Fruit fly (Drosophila melanogaster) whole organism, pupa: ENCODE data around the gene Cyp4ac2.

ENCODE experiments used
- CG10348 ChIP-seq: fragments of 200-800 bp; sonication (Bioruptor generic); IDR thresholded peaks from 2 replicates; pipeline ENCODE4 v1.3.6; 2022; ENCODE audit warnings: missing biosample characterization, missing genetic modification characterization
- CG12605 ChIP-seq: fragments of 200-800 bp; sonication (Bioruptor generic); IDR thresholded peaks from 2 replicates; pipeline ENCODE4 v1.3.6; 2022; ENCODE audit warnings: missing biosample characterization, missing genetic modification characterization
- CG13204 ChIP-seq: fragments of 200-800 bp; sonication (Bioruptor generic); optimal IDR thresholded peaks from 2 replicates; lab custom pipeline; 2018; ENCODE audit warnings: missing biosample characterization, mild to moderate bottlenecking, missing genetic modification characterization, moderate library complexity
- CG14655 ChIP-seq: fragments of 200-800 bp; sonication (Bioruptor generic); optimal IDR thresholded peaks from 3 replicates; lab custom pipeline; 2017; ENCODE audit warnings: mild to moderate bottlenecking, missing biosample characterization, missing genetic modification reagents, missing genetic modification characterization
- CG15710 ChIP-seq: fragments of 200-800 bp; sonication (Bioruptor generic); optimal IDR thresholded peaks from 2 replicates; lab custom pipeline; 2018; ENCODE audit warnings: missing biosample characterization, mild to moderate bottlenecking, missing genetic modification characterization, moderate library complexity
- CG17806 ChIP-seq: fragments of 200-800 bp; sonication (Bioruptor generic); optimal IDR thresholded peaks from 2 replicates; lab custom pipeline; 2018; ENCODE audit warnings: missing biosample characterization, mild to moderate bottlenecking, missing genetic modification characterization, moderate library complexity
- CG32121 ChIP-seq: fragments of 200-800 bp; sonication (Bioruptor generic); IDR thresholded peaks from 2 replicates; pipeline ENCODE4 v1.3.6; 2022; ENCODE audit warnings: missing biosample characterization, missing genetic modification characterization
- CG34367 ChIP-seq: fragments of 200-800 bp; sonication (Bioruptor generic); optimal IDR thresholded peaks from 2 replicates; lab custom pipeline; 2018; ENCODE audit warnings: missing biosample characterization, mild to moderate bottlenecking, missing genetic modification characterization
- CG4496 ChIP-seq: fragments of 200-800 bp; sonication (Bioruptor generic); IDR thresholded peaks from 3 replicates; pipeline ENCODE4 v1.3.6; 2022; ENCODE audit warnings: missing biosample characterization, missing genetic modification characterization
- CG8159 ChIP-seq: fragments of 200-800 bp; sonication (Bioruptor generic); optimal IDR thresholded peaks from 3 replicates; lab custom pipeline; 2018; ENCODE audit warnings: missing biosample characterization, mild to moderate bottlenecking, missing genetic modification characterization, moderate library complexity
- CG8301 ChIP-seq: fragments of 200-800 bp; sonication (Bioruptor generic); optimal IDR thresholded peaks from 2 replicates; lab custom pipeline; 2018; ENCODE audit warnings: missing biosample characterization, mild to moderate bottlenecking, missing genetic modification characterization
- CG9948 ChIP-seq: fragments of 200-800 bp; sonication (Bioruptor generic); optimal IDR thresholded peaks from 2 replicates; lab custom pipeline; 2018; ENCODE audit warnings: missing biosample characterization, mild to moderate bottlenecking, missing genetic modification characterization, moderate library complexity
- D1 ChIP-seq: fragments of 200-800 bp; sonication (Bioruptor generic); optimal IDR thresholded peaks from 2 replicates; lab custom pipeline; 2018; ENCODE audit warnings: missing biosample characterization, mild to moderate bottlenecking, missing genetic modification characterization, moderate library complexity
- EcR ChIP-seq: fragments of 200-800 bp; sonication (Bioruptor generic); optimal IDR thresholded peaks from 3 replicates; lab custom pipeline; 2019; ENCODE audit warnings: missing biosample characterization, missing genetic modification characterization, mild to moderate bottlenecking, moderate library complexity, missing genetic modification reagents
- Ets98B ChIP-seq: fragments of 200-800 bp; sonication (Bioruptor generic); IDR thresholded peaks from 2 replicates; pipeline ENCODE4 v1.3.6; 2022; ENCODE audit warnings: missing biosample characterization, missing genetic modification characterization
- Pif1A ChIP-seq: fragments of 200-800 bp; sonication (Bioruptor generic); optimal IDR thresholded peaks from 3 replicates; lab custom pipeline; 2016; ENCODE audit warnings: missing biosample characterization, missing genetic modification characterization
- Pif1B ChIP-seq: fragments of 200-800 bp; sonication (Bioruptor generic); optimal IDR thresholded peaks from 3 replicates; lab custom pipeline; 2016; ENCODE audit warnings: missing biosample characterization, missing genetic modification characterization
- Snoo ChIP-seq: fragments of 200-800 bp; sonication (Bioruptor generic); optimal IDR thresholded peaks from 3 replicates; lab custom pipeline; 2017; ENCODE audit warnings: missing biosample characterization, mild to moderate bottlenecking, missing genetic modification characterization, inconsistent platforms
- fd96Ca ChIP-seq: fragments of 200-800 bp; sonication (Bioruptor generic); IDR thresholded peaks from 3 replicates; pipeline ENCODE4 v1.3.6; 2022; ENCODE audit warnings: missing biosample characterization, missing genetic modification characterization
- gl ChIP-seq: fragments of 200-800 bp; sonication (Bioruptor generic); optimal IDR thresholded peaks from 2 replicates; lab custom pipeline; 2018; ENCODE audit warnings: missing biosample characterization, mild to moderate bottlenecking, missing genetic modification characterization
- rn ChIP-seq: fragments of 200-800 bp; sonication (Bioruptor generic); IDR thresholded peaks from 2 replicates; pipeline ENCODE4 v1.3.6; 2022; ENCODE audit warnings: missing biosample characterization, missing genetic modification characterization

Gene Cyp4ac2

dm6 chr2L:5228581-5229077, 37.6 kb upstream of the Cyp4ac2 start:
- TF ChIP-seq rn (GFP tag; lab: Robert Waterston, UW) (no peak), CG12605 (GFP tag; lab: Robert Waterston, UW) (peak; percentile 34; the same call in 1 of the 2 replicates), fd96Ca (GFP tag; lab: Robert Waterston, UW) (peak; percentile 21; the same call in 1 of the 3 replicates), Ets98B (GFP tag; lab: Robert Waterston, UW) (peak; percentile 13; the same call in 1 of the 2 replicates)

- TF ChIP-seq CG4496 (GFP tag; lab: Robert Waterston, UW) (no peak), CG8301 (tag; lab: Kevin White, UChicago) (no peak), gl (tag; lab: Kevin White, UChicago) (no peak)
These were observed 37.0 kb upstream of the Cyp4ac2 start for dm6 chr2L:5229239-5229638.

- TF ChIP-seq CG34367 (no peak), gl (tag; lab: Kevin White, UChicago) (no peak)
These were observed 36.4 kb upstream of the Cyp4ac2 start for dm6 chr2L:5229735-5230347.

- no peak for TF ChIP-seq D1 (tag; lab: Kevin White, UChicago)
- no peak for TF ChIP-seq CG14655
- TF ChIP-seq CG13204 (GFP tag; lab: Kevin White, UChicago): no peak
- no peak for TF ChIP-seq CG32121 (GFP tag; lab: Robert Waterston, UW)
- TF ChIP-seq CG34367: no peak
- no peak for TF ChIP-seq CG8301 (tag; lab: Kevin White, UChicago)
- no peak for TF ChIP-seq CG17806 (tag; lab: Kevin White, UChicago)
- TF ChIP-seq CG12605 (GFP tag; lab: Robert Waterston, UW): no peak
- TF ChIP-seq Pif1B (GFP tag; lab: Kevin White, UChicago): no peak
- no peak for TF ChIP-seq EcR (GFP tag; lab: Kevin White, UChicago)
- TF ChIP-seq rn (GFP tag; lab: Robert Waterston, UW): no peak
These were observed 35.4 kb upstream of the Cyp4ac2 start for dm6 chr2L:5230772-5231171.

- TF ChIP-seq gl (tag; lab: Kevin White, UChicago) (no peak), CG15710 (tag; lab: Kevin White, UChicago) (peak; percentile 5), CG9948 (tag; lab: Kevin White, UChicago) (peak; percentile 8), Snoo (peak; percentile 28), CG17806 (tag; lab: Kevin White, UChicago) (peak; percentile 6), CG34367 (no peak), Pif1A (GFP tag; lab: Kevin White, UChicago) (peak; percentile 36), CG8159 (peak; percentile 0)
These were observed 34.8 kb upstream of the Cyp4ac2 start for dm6 chr2L:5231437-5231836.

dm6 chr2L:5232175-5232574, 34.0 kb upstream of the Cyp4ac2 start:
- TF ChIP-seq CG9948 (tag; lab: Kevin White, UChicago) (no peak), CG17806 (tag; lab: Kevin White, UChicago) (no peak), CG14655 (no peak), CG4496 (GFP tag; lab: Robert Waterston, UW) (peak; percentile 32; the same call in 1 of the 3 replicates), CG13204 (GFP tag; lab: Kevin White, UChicago) (peak; percentile 59), CG15710 (tag; lab: Kevin White, UChicago) (no peak), CG32121 (GFP tag; lab: Robert Waterston, UW) (no peak), CG8159 (no peak)

dm6 chr2L:5232967-5233909, 33.0 kb upstream of the Cyp4ac2 start:
- TF ChIP-seq CG13204 (GFP tag; lab: Kevin White, UChicago) (no peak), CG10348 (no peak), EcR (GFP tag; lab: Kevin White, UChicago) (no peak), CG4496 (GFP tag; lab: Robert Waterston, UW) (no peak), Pif1A (GFP tag; lab: Kevin White, UChicago) (no peak), CG12605 (GFP tag; lab: Robert Waterston, UW) (no peak), fd96Ca (GFP tag; lab: Robert Waterston, UW) (no peak), CG34367 (no peak), gl (tag; lab: Kevin White, UChicago) (no peak), CG14655 (no peak), CG15710 (tag; lab: Kevin White, UChicago) (no peak), Pif1B (GFP tag; lab: Kevin White, UChicago) (no peak), Ets98B (GFP tag; lab: Robert Waterston, UW) (no peak), CG9948 (tag; lab: Kevin White, UChicago) (no peak), CG32121 (GFP tag; lab: Robert Waterston, UW) (no peak)
